Fruit fly (Drosophila melanogaster): ENCODE data around the gene rpr.

The rpr gene

dm6 chr3L:18402628-18403587 lies 4.7 kb upstream of the rpr start (continued):
- TF ChIP-seq D19B (GFP tag; optimal IDR thresholded peaks at IDR 0.05) (peak; percentile 96), Max (GFP tag; optimal IDR thresholded peaks at IDR 0.05) (peak; percentile 6), Hmx (GFP tag; optimal IDR thresholded peaks at IDR 0.05) (no peak), disco-r (GFP tag; optimal IDR thresholded peaks at IDR 0.05) (peak; percentile 44), Lhr (GFP tag; optimal IDR thresholded peaks at IDR 0.05) (peak; percentile 58), CG11504 (tag; optimal IDR thresholded peaks at IDR 0.05) (peak; percentile 59), CG5180 (GFP tag; optimal IDR thresholded peaks at IDR 0.05) (no peak), Bdp1 (GFP tag; optimal IDR thresholded peaks at IDR 0.05) (peak; percentile 22), CG17385 (GFP tag; optimal IDR thresholded peaks at IDR 0.05) (peak; percentile 38), CG10366 (GFP tag; IDR thresholded peaks at IDR 0.05) (no peak), CG2202 (tag; optimal IDR thresholded peaks at IDR 0.05) (peak; percentile 89), gcm (GFP tag; optimal IDR thresholded peaks at IDR 0.05) (peak; percentile 23), CG3281 (GFP tag; optimal IDR thresholded peaks at IDR 0.05) (peak; percentile 14), bsh (GFP tag; optimal IDR thresholded peaks at IDR 0.05) (peak; percentile 24 to 73), Jarid2 (GFP tag; optimal IDR thresholded peaks at IDR 0.05) (no peak), nau (GFP tag; optimal IDR thresholded peaks at IDR 0.05) (peak; percentile 57), NK7.1 (GFP tag; optimal IDR thresholded peaks at IDR 0.05) (no peak), Drgx (GFP tag; IDR thresholded peaks at IDR 0.05) (peak; percentile 16; the same call in 1 of the 2 replicates), CG7745 (tag; optimal IDR thresholded peaks at IDR 0.05) (peak; percentile 52), CG4424 (GFP tag; optimal IDR thresholded peaks at IDR 0.05) (peak; percentile 29), tio (GFP tag; optimal IDR thresholded peaks at IDR 0.05) (peak; percentile 55), CG1529 (GFP tag; optimal IDR thresholded peaks at IDR 0.05) (peak; percentile 72), ATbp (GFP tag; optimal IDR thresholded peaks at IDR 0.05) (peak; percentile 68), CG1832 (GFP tag; optimal IDR thresholded peaks at IDR 0.05) (peak; percentile 8), Meics (GFP tag; optimal IDR thresholded peaks at IDR 0.05) (peak; percentile 34), CG7987 (GFP tag; optimal IDR thresholded peaks at IDR 0.05) (peak; percentile 42), CG4360 (GFP tag; IDR thresholded peaks at IDR 0.05) (no peak), CG11085 (GFP tag; IDR thresholded peaks at IDR 0.05) (no peak), wek (GFP tag; optimal IDR thresholded peaks at IDR 0.05) (peak; percentile 62), shn (GFP tag; optimal IDR thresholded peaks at IDR 0.05) (peak; percentile 40), pan (optimal IDR thresholded peaks at IDR 0.05) (peak in 1 of 2 experiments; percentile 75), pan (GFP tag; optimal IDR thresholded peaks at IDR 0.05 in 1 of 2, IDR thresholded peaks at IDR 0.05 in 1 of 2) (no peak), twi (tag; optimal IDR thresholded peaks at IDR 0.05) (peak; percentile 56), CoRest (tag; optimal IDR thresholded peaks at IDR 0.05) (peak; percentile 74), Side (GFP tag; optimal IDR thresholded peaks at IDR 0.05) (peak; percentile 78), CG18262 (tag; optimal IDR thresholded peaks at IDR 0.05) (peak; percentile 81), sens (GFP tag) (peak; percentile 98), crol (GFP tag; IDR thresholded peaks at IDR 0.05) (peak; percentile 75), dmrt99B (tag; optimal IDR thresholded peaks at IDR 0.05) (peak; percentile 59), rib (GFP tag; IDR thresholded peaks at IDR 0.05) (no peak; the same call in 1 of the 2 replicates), CG6254 (GFP tag; optimal IDR thresholded peaks at IDR 0.05) (peak; percentile 61), CG10462 (GFP tag; optimal IDR thresholded peaks at IDR 0.05) (peak; percentile 8), CG11723 (GFP tag; optimal IDR thresholded peaks at IDR 0.05) (peak; percentile 12), CG33557 (GFP tag; optimal IDR thresholded peaks at IDR 0.05) (peak; percentile 91), slp2 (GFP tag; optimal IDR thresholded peaks at IDR 0.05) (peak; percentile 31), Chrac-16 (GFP tag; optimal IDR thresholded peaks at IDR 0.05) (peak; percentile 7), CG4617 (GFP tag; optimal IDR thresholded peaks at IDR 0.05; ENCODE audit: borderline replicate concordance) (no peak), CG15696 (tag; optimal IDR thresholded peaks at IDR 0.05) (peak; percentile 91)

All from whole organism, embryonic.